Worm (Caenorhabditis elegans) whole organism, midembryonic: Measurements from ENCODE around the gene C46F9.5.

Experiments used
- T22C8.4 ChIP-seq: fragments of 200-800 bp; sonication (Bioruptor generic); IDR thresholded peaks from 2 replicates; pipeline ENCODE4 v1.3.6; 2022; ENCODE audit warnings: missing genetic modification characterization, missing compliant biosample characterization
- flt-1 ChIP-seq: fragments of 200-800 bp; sonication (Bioruptor generic); IDR thresholded peaks from 2 replicates; pipeline ENCODE4 v1.3.6; 2022; ENCODE audit warnings: missing genetic modification characterization, missing compliant biosample characterization
- ztf-29 ChIP-seq: fragments of 200-800 bp; sonication (Bioruptor generic); IDR thresholded peaks from 2 replicates; pipeline ENCODE4 v1.3.6; 2022; ENCODE audit warnings: missing genetic modification reagents, missing genetic modification characterization, missing compliant biosample characterization

ce11 chrII:1917862-1918261 is 22.5 kb downstream of the C46F9.5 start, which contains the start of gene bath-4:
- TF ChIP-seq flt-1 (GFP tag; lab: Robert Waterston, UW) (no peak), T22C8.4 (GFP tag; lab: Robert Waterston, UW) (no peak), ztf-29 (GFP tag; lab: Robert Waterston, UW) (no peak)
